Fruit fly (Drosophila melanogaster) whole organism, embryonic: ENCODE measurements around the gene mst.

Experiments
- B-H1 ChIP-seq: fragments of 200-800 bp; sonication (Bioruptor generic); IDR thresholded peaks from 3 replicates; pipeline ENCODE4 v1.3.6; 2022; ENCODE audit warnings: missing biosample characterization, missing genetic modification characterization
- CG10654 ChIP-seq: fragments of 200-800 bp; sonication (Bioruptor generic); optimal IDR thresholded peaks from 2 replicates; lab custom pipeline; 2016; ENCODE audit warnings: missing biosample characterization, missing genetic modification characterization
- CG11093 ChIP-seq: fragments of 200-800 bp; sonication (Bioruptor generic); IDR thresholded peaks from 3 replicates; pipeline ENCODE4 v1.3.6; 2022; ENCODE audit warnings: missing biosample characterization, missing genetic modification characterization
- CG11560 ChIP-seq: fragments of 200-800 bp; sonication (Bioruptor generic); IDR thresholded peaks from 3 replicates; pipeline ENCODE4 v1.3.6; 2022; ENCODE audit warnings: missing biosample characterization, missing genetic modification characterization
- CG12071 ChIP-seq: fragments of 200-800 bp; sonication (Bioruptor generic); optimal IDR thresholded peaks from 3 replicates; lab custom pipeline; 2018; ENCODE audit warnings: missing biosample characterization, mild to moderate bottlenecking, missing genetic modification characterization
- CG12769 ChIP-seq: fragments of 200-800 bp; sonication (Bioruptor generic); optimal IDR thresholded peaks from 2 replicates; lab custom pipeline; 2019; ENCODE audit warnings: missing biosample characterization, mild to moderate bottlenecking, missing genetic modification characterization, moderate library complexity
- CG13894 ChIP-seq: fragments of 200-800 bp; sonication (Bioruptor generic); optimal IDR thresholded peaks from 3 replicates; lab custom pipeline; 2018; ENCODE audit warnings: missing biosample characterization, mild to moderate bottlenecking, missing genetic modification characterization, moderate library complexity
- CG15479 ChIP-seq: fragments of 200-800 bp; sonication (Bioruptor generic); optimal IDR thresholded peaks from 3 replicates; lab custom pipeline; 2019; ENCODE audit warnings: missing biosample characterization, mild to moderate bottlenecking, missing genetic modification characterization, moderate library complexity
- CG1603 ChIP-seq: fragments of 200-800 bp; sonication (Bioruptor generic); optimal IDR thresholded peaks from 2 replicates; lab custom pipeline; 2019; ENCODE audit warnings: missing biosample characterization, mild to moderate bottlenecking, missing genetic modification characterization, moderate library complexity
- CG17385 ChIP-seq: fragments of 200-800 bp; sonication (Bioruptor generic); optimal IDR thresholded peaks from 3 replicates; lab custom pipeline; 2018; ENCODE audit warnings: missing biosample characterization, mild to moderate bottlenecking, missing genetic modification characterization
- CG30403 ChIP-seq: fragments of 200-800 bp; sonication (Bioruptor generic); optimal IDR thresholded peaks from 3 replicates; lab custom pipeline; 2016; ENCODE audit warnings: missing biosample characterization, missing genetic modification characterization
- CG34376 ChIP-seq: fragments of 200-800 bp; sonication (Bioruptor generic); optimal IDR thresholded peaks from 2 replicates; lab custom pipeline; 2018; ENCODE audit warnings: missing biosample characterization, mild to moderate bottlenecking, missing genetic modification characterization
- CG4707 ChIP-seq: fragments of 200-800 bp; sonication (Bioruptor generic); optimal IDR thresholded peaks from 2 replicates; lab custom pipeline; 2018; ENCODE audit warnings: missing biosample characterization, mild to moderate bottlenecking, missing genetic modification characterization, moderate library complexity
- CG5245 ChIP-seq: fragments of 200-800 bp; sonication (Bioruptor generic); optimal IDR thresholded peaks from 3 replicates; lab custom pipeline; 2016; ENCODE audit warnings: missing biosample characterization, missing genetic modification characterization
- CG7928 ChIP-seq: fragments of 200-800 bp; sonication (Bioruptor generic); optimal IDR thresholded peaks from 2 replicates; lab custom pipeline; 2017; ENCODE audit warnings: missing biosample characterization, mild to moderate bottlenecking, missing genetic modification characterization
- CTCF ChIP-seq: fragments of 200-800 bp; sonication (Bioruptor generic); optimal IDR thresholded peaks from 2 replicates; lab custom pipeline; 2017; ENCODE audit warnings: missing biosample characterization, mild to moderate bottlenecking, missing genetic modification characterization, moderate library complexity
- D19B ChIP-seq: fragments of 200-800 bp; sonication (Bioruptor generic); optimal IDR thresholded peaks from 2 replicates; lab custom pipeline; 2017; ENCODE audit warnings: missing biosample characterization, mild to moderate bottlenecking, missing genetic modification characterization
- Dp ChIP-seq: fragments of 200-800 bp; sonication (Bioruptor generic); optimal IDR thresholded peaks from 2 replicates; lab custom pipeline; 2018; ENCODE audit warnings: missing biosample characterization, mild to moderate bottlenecking, missing genetic modification characterization, moderate library complexity
- Drgx ChIP-seq: fragments of 200-800 bp; sonication (Bioruptor generic); IDR thresholded peaks from 2 replicates; pipeline ENCODE4 v1.3.6; 2022; ENCODE audit warnings: missing biosample characterization, missing genetic modification characterization
- E2f2 ChIP-seq: fragments of 200-800 bp; sonication (Bioruptor generic); IDR thresholded peaks from 2 replicates; pipeline ENCODE4 v1.3.6; 2022; ENCODE audit warnings: missing biosample characterization, missing genetic modification characterization
- ERR ChIP-seq: fragments of 200-800 bp; sonication (Bioruptor generic); optimal IDR thresholded peaks from 2 replicates; lab custom pipeline; 2016; ENCODE audit warnings: missing biosample characterization, missing genetic modification characterization
- Gsc ChIP-seq: fragments of 200-800 bp; sonication (Bioruptor generic); IDR thresholded peaks from 2 replicates; pipeline ENCODE4 v1.3.6; 2022; ENCODE audit warnings: missing biosample characterization, missing genetic modification characterization
- Gug ChIP-seq: fragments of 200-800 bp; sonication (Bioruptor generic); IDR thresholded peaks from 4 replicates; pipeline ENCODE4 v1.3.6; 2022; ENCODE audit warnings: missing biosample characterization, missing genetic modification characterization
- HHEX ChIP-seq: fragments of 200-800 bp; sonication (Bioruptor generic); optimal IDR thresholded peaks from 3 replicates; lab custom pipeline; 2017; ENCODE audit warnings: missing biosample characterization, mild to moderate bottlenecking, missing genetic modification characterization, missing genetic modification reagents
- HLH4C ChIP-seq: fragments of 200-800 bp; sonication (Bioruptor generic); IDR thresholded peaks from 3 replicates; pipeline ENCODE4 v1.3.6; 2022; ENCODE audit warnings: missing biosample characterization, missing genetic modification characterization; ENCODE audit not compliant: partially characterized antibody
- HLH54F ChIP-seq: fragments of 200-800 bp; sonication (Bioruptor generic); optimal IDR thresholded peaks from 3 replicates; lab custom pipeline; 2016; ENCODE audit warnings: missing biosample characterization, missing genetic modification characterization
- Hey ChIP-seq: fragments of 200-800 bp; sonication (Bioruptor generic); optimal IDR thresholded peaks from 3 replicates; lab custom pipeline; 2018; ENCODE audit warnings: missing biosample characterization, mild to moderate bottlenecking, missing genetic modification characterization
- HmgZ ChIP-seq: fragments of 200-800 bp; sonication (Bioruptor generic); optimal IDR thresholded peaks from 2 replicates; lab custom pipeline; 2018; ENCODE audit warnings: missing biosample characterization, mild to moderate bottlenecking, missing genetic modification characterization
- Mad ChIP-seq: fragments of 200-800 bp; sonication (Bioruptor generic); optimal IDR thresholded peaks from 2 replicates; lab custom pipeline; 2016; ENCODE audit warnings: missing biosample characterization, missing genetic modification characterization
- NC2α ChIP-seq: fragments of 200-800 bp; sonication (Bioruptor generic); optimal IDR thresholded peaks from 2 replicates; lab custom pipeline; 2016; ENCODE audit warnings: missing biosample characterization, missing genetic modification characterization
- Oli ChIP-seq: fragments of 200-800 bp; sonication (Bioruptor generic); optimal IDR thresholded peaks from 2 replicates; lab custom pipeline; 2018; ENCODE audit warnings: missing biosample characterization, mild to moderate bottlenecking, missing genetic modification characterization, moderate library complexity
- bbx ChIP-seq: fragments of 200-800 bp; sonication (Bioruptor generic); IDR thresholded peaks from 2 replicates; pipeline ENCODE4 v1.3.6; 2022; ENCODE audit warnings: missing biosample characterization, missing genetic modification characterization; ENCODE audit not compliant: partially characterized antibody
- chn ChIP-seq: fragments of 200-800 bp; sonication (Bioruptor generic); optimal IDR thresholded peaks from 2 replicates; lab custom pipeline; 2016; ENCODE audit warnings: missing biosample characterization, missing genetic modification characterization
- corto ChIP-seq: fragments of 200-800 bp; sonication (Bioruptor generic); optimal IDR thresholded peaks from 2 replicates; lab custom pipeline; 2016; ENCODE audit warnings: missing biosample characterization, mild to moderate bottlenecking, missing genetic modification characterization, moderate library complexity
- crp ChIP-seq, 2 experiments: fragments of 200-800 bp; sonication (Bioruptor generic); optimal IDR thresholded peaks; 2 replicates in 1 of 2; 3 replicates in 1 of 2; lab custom pipeline; 2017; ENCODE audit warnings: missing biosample characterization in 2 of 2, missing genetic modification characterization in 2 of 2, mild to moderate bottlenecking in 1 of 2, moderate library complexity in 1 of 2
- cwo ChIP-seq: fragments of 200-800 bp; sonication (Bioruptor generic); optimal IDR thresholded peaks from 3 replicates; lab custom pipeline; 2017; ENCODE audit warnings: missing biosample characterization, missing genetic modification characterization, mild to moderate bottlenecking, moderate library complexity, missing genetic modification reagents
- dati ChIP-seq: fragments of 200-800 bp; sonication (Bioruptor generic); IDR thresholded peaks from 2 replicates; pipeline ENCODE4 v1.3.6; 2022; ENCODE audit warnings: missing biosample characterization, missing genetic modification characterization
- fd3F ChIP-seq: fragments of 200-800 bp; sonication (Bioruptor generic); optimal IDR thresholded peaks from 2 replicates; lab custom pipeline; 2018; ENCODE audit warnings: missing biosample characterization, mild to moderate bottlenecking, missing genetic modification characterization, moderate library complexity
- grn ChIP-seq: fragments of 200-800 bp; sonication (Bioruptor generic); optimal IDR thresholded peaks from 3 replicates; lab custom pipeline; 2017; ENCODE audit warnings: missing biosample characterization, missing genetic modification characterization
- gro ChIP-seq: fragments of 200-800 bp; sonication (Bioruptor generic); optimal IDR thresholded peaks from 2 replicates; lab custom pipeline; 2016; ENCODE audit warnings: missing biosample characterization, missing genetic modification characterization
- hkb ChIP-seq, 2 experiments: fragments of 200-800 bp in 1 of 2; fragments of >200 bp in 1 of 2; sonication (Bioruptor generic) in 1 of 2; IDR thresholded peaks in 1 of 2; optimal IDR thresholded peaks in 1 of 2; 2 replicates each; pipeline versions ENCODE4 v1.3.6 to Lab custom; 2017 to 2022; ENCODE audit warnings: missing biosample characterization in 1 of 2, missing genetic modification characterization in 1 of 2
- kni ChIP-seq: fragments of 200-800 bp; sonication (Bioruptor generic); optimal IDR thresholded peaks from 3 replicates; lab custom pipeline; 2017; ENCODE audit warnings: mild to moderate bottlenecking, missing biosample characterization, missing genetic modification reagents, missing genetic modification characterization
- luna ChIP-seq: fragments of 200-800 bp; sonication (Bioruptor generic); optimal IDR thresholded peaks from 2 replicates; lab custom pipeline; 2016; ENCODE audit warnings: missing biosample characterization, missing genetic modification characterization
- mam ChIP-seq: fragments of 200-800 bp; sonication (Bioruptor generic); optimal IDR thresholded peaks from 3 replicates; lab custom pipeline; 2016; ENCODE audit warnings: missing biosample characterization, missing genetic modification characterization
- pb ChIP-seq: fragments of 200-800 bp; sonication (Bioruptor generic); optimal IDR thresholded peaks from 3 replicates; lab custom pipeline; 2016; ENCODE audit warnings: missing biosample characterization, missing genetic modification characterization
- phol ChIP-seq: fragments of 200-800 bp; sonication (Bioruptor generic); optimal IDR thresholded peaks from 3 replicates; lab custom pipeline; 2018; ENCODE audit warnings: missing biosample characterization, mild to moderate bottlenecking, missing genetic modification characterization, moderate library complexity
- sob ChIP-seq: fragments of 200-800 bp; sonication (Bioruptor generic); IDR thresholded peaks from 2 replicates; pipeline ENCODE4 v1.3.6; 2022; ENCODE audit warnings: missing biosample characterization, missing genetic modification characterization
- stc ChIP-seq: fragments of 200-800 bp; sonication (Bioruptor generic); IDR thresholded peaks from 2 replicates; pipeline ENCODE4 v1.3.6; 2022; ENCODE audit warnings: missing biosample characterization, missing genetic modification characterization
- vnd ChIP-seq: fragments of 200-800 bp; sonication (Bioruptor generic); IDR thresholded peaks from 3 replicates; pipeline ENCODE4 v1.3.6; 2022; ENCODE audit warnings: missing biosample characterization, missing genetic modification characterization; ENCODE audit not compliant: partially characterized antibody

Gene mst

DNA sequence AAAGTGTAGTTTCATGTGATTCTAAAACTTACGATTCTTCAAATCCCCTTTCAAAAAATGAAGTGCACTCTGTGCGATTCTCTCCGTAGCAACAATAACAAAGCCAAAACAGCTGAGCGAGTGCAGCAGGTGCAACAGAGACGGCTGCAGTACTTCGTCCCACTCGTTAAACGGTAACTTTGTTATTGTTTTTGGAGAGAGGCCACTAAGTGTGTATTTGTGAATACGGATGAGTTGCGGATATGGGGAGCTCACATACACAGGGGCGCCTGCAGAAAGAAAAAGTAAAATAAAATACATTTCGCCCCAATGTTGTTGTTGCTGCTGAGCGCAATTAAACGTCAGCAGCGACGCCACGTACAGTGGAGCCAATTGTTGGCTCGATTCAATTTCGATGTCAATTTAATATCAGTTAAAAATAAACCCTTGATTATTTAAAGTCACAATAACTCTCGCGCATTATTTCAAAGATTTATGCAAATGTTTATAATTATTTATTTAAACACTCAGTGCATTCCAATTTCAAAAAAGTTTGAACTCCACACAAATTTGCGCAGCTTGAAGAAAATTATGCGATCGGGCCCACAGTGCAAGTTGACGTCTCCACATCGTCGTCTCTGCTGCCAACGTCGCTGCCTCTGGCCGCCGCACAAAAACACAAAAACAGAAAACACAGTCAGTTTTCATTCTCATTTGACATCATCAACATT is 21.3 kb upstream of the mst start (continued):
- TF ChIP-seq HLH4C (GFP tag; lab: Robert Waterston, UW) (0 out of 3 replicates have a peak, but pooled peaks have one; percentile 26), gro (GFP tag; lab: Kevin White, UChicago) (peak; percentile 95), HHEX (peak; percentile 98), sob (GFP tag; lab: Robert Waterston, UW) (peak; percentile 97), grn (peak; percentile 62), cwo (GFP tag; lab: Kevin White, UChicago) (peak; percentile 96), phol (tag; lab: Kevin White, UChicago) (peak; percentile 97), Gug (peak; percentile 94), CG12071 (GFP tag; lab: Kevin White, UChicago) (peak; percentile 96), CG30403 (GFP tag; lab: Kevin White, UChicago) (peak; percentile 98), hkb (optimal IDR thresholded peaks at IDR 0.05; lab: Kevin White, UChicago) (no peak), hkb (GFP tag; IDR thresholded peaks at IDR 0.05; lab: Robert Waterston, UW) (peak; percentile 98), B-H1 (peak; percentile 94), CG11560 (tag; lab: Robert Waterston, UW) (peak; percentile 91; the same call in 2 of the 3 replicates), Oli (peak; percentile 99), bbx (GFP tag; lab: Robert Waterston, UW) (peak; percentile 56; the same call in 1 of the 2 replicates), CTCF (GFP tag; lab: Kevin White, UChicago) (peak; percentile 70), Hey (tag; lab: Kevin White, UChicago) (peak; percentile 90), Gsc (GFP tag; lab: Robert Waterston, UW) (peak; percentile 93), CG17385 (GFP tag; lab: Kevin White, UChicago) (peak; percentile 97), HmgZ (peak; percentile 99), CG1603 (tag; lab: Kevin White, UChicago) (peak; percentile 87), CG7928 (peak; percentile 74), CG10654 (GFP tag; lab: Kevin White, UChicago) (peak; percentile 96), CG15479 (GFP tag; lab: Kevin White, UChicago) (peak; percentile 27), dati (GFP tag; lab: Robert Waterston, UW) (peak; percentile 82), HLH54F (GFP tag; lab: Kevin White, UChicago) (peak; percentile 96), NC2α (GFP tag; lab: Kevin White, UChicago) (peak; percentile 89), CG5245 (GFP tag; lab: Kevin White, UChicago) (peak; percentile 94), fd3F (peak; percentile 97), CG11093 (GFP tag; lab: Robert Waterston, UW) (peak; percentile 96), kni (GFP tag; lab: Kevin White, UChicago) (peak; percentile 96), CG13894 (peak; percentile 97), mam (GFP tag; lab: Kevin White, UChicago) (peak; percentile 97), stc (GFP tag; lab: Robert Waterston, UW) (peak; percentile 96), crp (GFP tag; optimal IDR thresholded peaks at IDR 0.05; lab: Kevin White, UChicago) (peak in 1 of 2 experiments; percentile 56), CG12769 (tag; lab: Kevin White, UChicago) (peak; percentile 95), pb (GFP tag; lab: Kevin White, UChicago) (peak; percentile 95), vnd (no peak), corto (GFP tag; lab: Kevin White, UChicago) (peak; percentile 95), Dp (GFP tag; lab: Kevin White, UChicago) (peak; percentile 32), CG34376 (GFP tag; lab: Kevin White, UChicago) (peak; percentile 99), Mad (peak; percentile 98), CG4707 (GFP tag; lab: Kevin White, UChicago) (peak; percentile 99), Drgx (GFP tag; lab: Robert Waterston, UW) (peak; percentile 97), ERR (peak; percentile 90), chn (peak; percentile 96), E2f2 (GFP tag; lab: Robert Waterston, UW) (peak; percentile 82), luna (GFP tag; lab: Kevin White, UChicago) (peak; percentile 64), D19B (GFP tag; lab: Kevin White, UChicago) (peak; percentile 91)
